Fruit fly (Drosophila melanogaster) whole organism, prepupa: ENCODE results near the gene Rab26.
A peak's percentile ranks its signal among the peaks of the same experiment; 100 is the strongest.

ENCODE experiments used
- Blimp-1 ChIP-seq: fragments of 200-800 bp; sonication (Bioruptor generic); optimal IDR thresholded peaks from 3 replicates; lab custom pipeline; 2017; ENCODE audit warnings: missing biosample characterization, missing genetic modification characterization, mild to moderate bottlenecking, moderate library complexity, missing genetic modification reagents
- CG10631 ChIP-seq: fragments of 200-800 bp; sonication (Bioruptor generic); optimal IDR thresholded peaks from 2 replicates; lab custom pipeline; 2016; ENCODE audit warnings: missing biosample characterization, missing genetic modification characterization
- CG11294 ChIP-seq: fragments of 200-800 bp; sonication (Bioruptor generic); IDR thresholded peaks from 2 replicates; pipeline ENCODE4 v1.3.6; 2022; ENCODE audit warnings: missing biosample characterization, missing genetic modification characterization
- CG11762 ChIP-seq: fragments of 200-800 bp; sonication (Bioruptor generic); optimal IDR thresholded peaks from 3 replicates; lab custom pipeline; 2016; ENCODE audit warnings: missing biosample characterization, missing genetic modification characterization; ENCODE audit not compliant: insufficient read depth
- CG15336 ChIP-seq: fragments of 200-800 bp; sonication (Bioruptor generic); IDR thresholded peaks from 2 replicates; pipeline ENCODE4 v1.3.6; 2022; ENCODE audit warnings: missing biosample characterization, missing genetic modification characterization
- CG1621 ChIP-seq: fragments of 200-800 bp; sonication (Bioruptor generic); optimal IDR thresholded peaks from 3 replicates; lab custom pipeline; 2018; ENCODE audit warnings: missing biosample characterization, mild to moderate bottlenecking, missing genetic modification characterization
- CG16779 ChIP-seq: fragments of 200-800 bp; sonication (Bioruptor generic); optimal IDR thresholded peaks from 3 replicates; lab custom pipeline; 2017; ENCODE audit warnings: missing biosample characterization, mild to moderate bottlenecking, missing genetic modification characterization
- CG3032 ChIP-seq: fragments of 200-800 bp; optimal IDR thresholded peaks from 2 replicates; lab custom pipeline; 2019; ENCODE audit warnings: missing biosample characterization, mild to moderate bottlenecking, missing genetic modification characterization, moderate library complexity
- CG4318 ChIP-seq: fragments of 200-800 bp; sonication (Bioruptor generic); optimal IDR thresholded peaks from 3 replicates; lab custom pipeline; 2017; ENCODE audit warnings: missing biosample characterization, mild to moderate bottlenecking, missing genetic modification characterization
- CG6163 ChIP-seq: fragments of 200-800 bp; sonication (Bioruptor generic); IDR thresholded peaks from 3 replicates; pipeline ENCODE4 v1.3.6; 2022; ENCODE audit warnings: missing biosample characterization, missing genetic modification characterization
- CG6276 ChIP-seq: fragments of 200-800 bp; sonication (Bioruptor generic); optimal IDR thresholded peaks from 2 replicates; lab custom pipeline; 2017; ENCODE audit warnings: missing biosample characterization, mild to moderate bottlenecking, missing genetic modification characterization
- CG6792 ChIP-seq: fragments of 200-800 bp; sonication (Bioruptor generic); optimal IDR thresholded peaks from 3 replicates; lab custom pipeline; 2016; ENCODE audit warnings: missing biosample characterization, missing genetic modification characterization
- CG6808 ChIP-seq: fragments of 200-800 bp; sonication (Bioruptor generic); optimal IDR thresholded peaks from 3 replicates; lab custom pipeline; 2017; ENCODE audit warnings: missing biosample characterization, missing genetic modification characterization, mild to moderate bottlenecking, moderate library complexity, missing genetic modification reagents
- CG6854 ChIP-seq: fragments of 200-800 bp; sonication (Bioruptor generic); optimal IDR thresholded peaks from 2 replicates; lab custom pipeline; 2017; ENCODE audit warnings: missing biosample characterization, mild to moderate bottlenecking, missing genetic modification characterization
- CG8119 ChIP-seq: fragments of 200-800 bp; sonication (Bioruptor generic); IDR thresholded peaks from 3 replicates; pipeline ENCODE4 v1.3.6; 2022; ENCODE audit warnings: missing biosample characterization, missing genetic modification characterization
- CG8319 ChIP-seq: fragments of 200-800 bp; sonication (Bioruptor generic); optimal IDR thresholded peaks from 3 replicates; lab custom pipeline; 2016; ENCODE audit warnings: missing biosample characterization, missing genetic modification characterization
- CG8632 ChIP-seq: fragments of 200-800 bp; sonication (Bioruptor generic); optimal IDR thresholded peaks from 3 replicates; lab custom pipeline; 2016; ENCODE audit warnings: missing biosample characterization, missing genetic modification characterization
- Eip75B ChIP-seq: fragments of 200-800 bp; sonication (Bioruptor generic); optimal IDR thresholded peaks from 3 replicates; lab custom pipeline; 2016; ENCODE audit warnings: missing biosample characterization, missing genetic modification characterization
- Eip78C ChIP-seq: fragments of 200-800 bp; sonication (Bioruptor generic); peaks from one replicate; lab custom pipeline; 2016; ENCODE audit warnings: missing biosample characterization, missing genetic modification characterization
- Ets96B ChIP-seq: fragments of 200-800 bp; optimal IDR thresholded peaks from 2 replicates; lab custom pipeline; 2019; ENCODE audit warnings: missing biosample characterization, mild to moderate bottlenecking, missing genetic modification characterization, moderate library complexity
- Hr38 ChIP-seq: sonication (Bioruptor generic); optimal IDR thresholded peaks from 2 replicates; lab custom pipeline; 2016; ENCODE audit warnings: missing biosample characterization, missing genetic modification characterization
- Hr39 ChIP-seq: fragments of 200-800 bp; sonication (Bioruptor generic); optimal IDR thresholded peaks from 2 replicates; lab custom pipeline; 2016; ENCODE audit warnings: missing biosample characterization, missing genetic modification characterization
- Met ChIP-seq: fragments of 200-800 bp; sonication (Bioruptor generic); optimal IDR thresholded peaks from 3 replicates; lab custom pipeline; 2016; ENCODE audit warnings: missing biosample characterization, missing genetic modification characterization
- OdsH ChIP-seq: fragments of 200-800 bp; sonication (Bioruptor generic); optimal IDR thresholded peaks from 3 replicates; lab custom pipeline; 2016; ENCODE audit warnings: missing biosample characterization, missing genetic modification characterization
- Sox102F ChIP-seq: fragments of 200-800 bp; sonication (Bioruptor generic); optimal IDR thresholded peaks from 2 replicates; lab custom pipeline; 2016; ENCODE audit warnings: missing biosample characterization, mild to moderate bottlenecking, missing genetic modification characterization
- Sox14 ChIP-seq: fragments of 200-800 bp; sonication (Bioruptor generic); optimal IDR thresholded peaks from 3 replicates; lab custom pipeline; 2016; ENCODE audit warnings: missing biosample characterization, missing genetic modification characterization
- achi ChIP-seq: fragments of 200-800 bp; sonication (Bioruptor generic); optimal IDR thresholded peaks from 3 replicates; lab custom pipeline; 2016; ENCODE audit warnings: missing biosample characterization, missing genetic modification characterization
- acj6 ChIP-seq: fragments of 200-800 bp; sonication (Bioruptor generic); optimal IDR thresholded peaks from 3 replicates; lab custom pipeline; 2016; ENCODE audit warnings: missing biosample characterization, missing genetic modification characterization
- dac ChIP-seq: fragments of 200-800 bp; sonication (Bioruptor generic); optimal IDR thresholded peaks from 2 replicates; lab custom pipeline; 2017; ENCODE audit warnings: missing biosample characterization, mild to moderate bottlenecking, missing genetic modification characterization
- dsx ChIP-seq: fragments of 200-800 bp; optimal IDR thresholded peaks from 3 replicates; lab custom pipeline; 2019; ENCODE audit warnings: missing biosample characterization, mild to moderate bottlenecking, missing genetic modification characterization, moderate library complexity; ENCODE audit not compliant: poor library complexity, severe bottlenecking
- eg ChIP-seq: fragments of 200-800 bp; sonication (Bioruptor generic); IDR thresholded peaks from 3 replicates; pipeline ENCODE4 v1.3.6; 2022; ENCODE audit warnings: missing biosample characterization, missing genetic modification characterization
- esn ChIP-seq: fragments of 200-800 bp; sonication (Bioruptor generic); optimal IDR thresholded peaks from 2 replicates; lab custom pipeline; 2016; ENCODE audit warnings: missing biosample characterization, mild to moderate bottlenecking, missing genetic modification characterization, moderate library complexity
- fd59A ChIP-seq: fragments of 200-800 bp; sonication (Bioruptor generic); optimal IDR thresholded peaks from 2 replicates; lab custom pipeline; 2017; ENCODE audit warnings: missing biosample characterization, mild to moderate bottlenecking, missing genetic modification characterization, missing genetic modification reagents
- fd85E ChIP-seq: fragments of 200-800 bp; sonication (Bioruptor generic); optimal IDR thresholded peaks from 3 replicates; lab custom pipeline; 2016; ENCODE audit warnings: missing biosample characterization, missing genetic modification characterization
- lz ChIP-seq: fragments of 200-800 bp; sonication (Bioruptor generic); optimal IDR thresholded peaks from 3 replicates; lab custom pipeline; 2016; ENCODE audit warnings: missing biosample characterization, missing genetic modification characterization
- net ChIP-seq: fragments of 200-800 bp; sonication (Bioruptor generic); optimal IDR thresholded peaks from 3 replicates; lab custom pipeline; 2016; ENCODE audit warnings: missing biosample characterization, missing genetic modification characterization
- pdm3 ChIP-seq: fragments of 200-800 bp; sonication (Bioruptor generic); optimal IDR thresholded peaks from 3 replicates; lab custom pipeline; 2016; ENCODE audit warnings: missing biosample characterization, missing genetic modification characterization
- salr ChIP-seq, 2 experiments: fragments of 200-800 bp; sonication (Bioruptor generic); optimal IDR thresholded peaks; 3 replicates each; lab custom pipeline; 2016 to 2018; ENCODE audit warnings: missing biosample characterization in 2 of 2, missing genetic modification characterization in 2 of 2, mild to moderate bottlenecking in 1 of 2
- ss ChIP-seq, 2 experiments: fragments of 200-800 bp; sonication (Bioruptor generic); optimal IDR thresholded peaks; 2 replicates in 1 of 2; 3 replicates in 1 of 2; lab custom pipeline; 2017 to 2018; ENCODE audit warnings: mild to moderate bottlenecking in 2 of 2, missing biosample characterization in 2 of 2, missing genetic modification characterization in 2 of 2, moderate library complexity in 1 of 2
- svp ChIP-seq: fragments of 200-800 bp; sonication (Bioruptor generic); peaks from one replicate; lab custom pipeline; 2016; ENCODE audit warnings: missing biosample characterization, missing genetic modification characterization
- topi ChIP-seq: fragments of 200-800 bp; sonication (Bioruptor generic); optimal IDR thresholded peaks from 3 replicates; lab custom pipeline; 2016; ENCODE audit warnings: missing biosample characterization, missing genetic modification characterization

Gene Rab26

DNA sequence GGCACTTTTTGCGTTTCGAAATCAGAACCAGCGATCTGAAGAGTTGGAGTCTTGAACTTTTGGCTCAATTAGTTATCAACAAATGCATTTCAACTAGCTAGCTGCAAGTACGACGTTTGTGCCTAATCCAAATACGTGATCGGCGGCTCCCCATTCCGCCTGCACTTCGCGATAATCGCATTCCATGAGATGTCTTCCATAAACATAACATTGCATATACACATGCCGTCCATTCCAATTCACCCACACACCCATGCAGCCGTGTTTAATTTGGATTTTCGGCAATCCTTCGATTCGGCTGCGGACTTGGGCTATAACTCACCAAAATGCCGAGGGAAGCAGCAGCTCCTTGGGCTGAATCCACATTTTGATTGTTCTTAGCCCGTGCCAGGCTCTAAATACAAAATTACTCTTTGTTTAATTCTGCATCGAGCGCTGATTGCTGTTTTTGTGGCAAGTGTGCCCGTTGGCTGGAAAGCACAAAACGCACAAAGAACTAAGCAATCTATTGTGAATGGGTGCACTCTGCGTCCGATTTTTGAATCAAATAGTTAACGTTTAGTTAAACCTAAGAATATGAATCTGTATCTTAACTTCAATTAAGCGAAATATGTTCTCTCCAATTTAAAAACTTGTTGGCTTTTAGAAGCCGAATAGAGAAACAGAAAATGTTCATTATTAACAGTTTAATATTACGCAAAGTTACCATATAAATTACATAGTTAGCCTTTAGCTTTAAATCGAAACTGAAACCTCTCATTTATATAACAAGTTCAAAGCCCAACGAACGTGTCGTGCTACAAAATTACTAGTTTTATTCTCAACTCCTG is 24.9 kb downstream of the Rab26 start, which contains the start of the genes Tbc1d8-9 and CG32436 (continued):
- TF ChIP-seq CG3032 (tag; lab: Kevin White, UChicago) (no peak), esn (GFP tag; lab: Kevin White, UChicago) (peak; percentile 15), fd85E (GFP tag; lab: Kevin White, UChicago) (no peak), lz (GFP tag; lab: Kevin White, UChicago) (no peak), Sox102F (no peak), dac (GFP tag; lab: Kevin White, UChicago) (no peak), topi (GFP tag; lab: Kevin White, UChicago) (no peak), CG8319 (GFP tag; lab: Kevin White, UChicago) (no peak), dsx (GFP tag; lab: Kevin White, UChicago) (no peak), CG15336 (peak; percentile 49), eg (GFP tag; lab: Robert Waterston, UW) (no peak; the same call in 2 of the 3 replicates), Eip78C (GFP tag; lab: Kevin White, UChicago) (no peak), svp (no peak), CG8119 (GFP tag; lab: Robert Waterston, UW) (no peak), Blimp-1 (GFP tag; lab: Kevin White, UChicago) (no peak), net (GFP tag; lab: Kevin White, UChicago) (no peak), salr (GFP tag; optimal IDR thresholded peaks at IDR 0.05; lab: Kevin White, UChicago) (no peak), CG6808 (GFP tag; lab: Kevin White, UChicago) (no peak), pdm3 (GFP tag; lab: Kevin White, UChicago) (no peak), CG6276 (no peak), CG10631 (GFP tag; lab: Kevin White, UChicago) (no peak), CG6854 (no peak), Met (GFP tag; lab: Kevin White, UChicago) (no peak)

DNA sequence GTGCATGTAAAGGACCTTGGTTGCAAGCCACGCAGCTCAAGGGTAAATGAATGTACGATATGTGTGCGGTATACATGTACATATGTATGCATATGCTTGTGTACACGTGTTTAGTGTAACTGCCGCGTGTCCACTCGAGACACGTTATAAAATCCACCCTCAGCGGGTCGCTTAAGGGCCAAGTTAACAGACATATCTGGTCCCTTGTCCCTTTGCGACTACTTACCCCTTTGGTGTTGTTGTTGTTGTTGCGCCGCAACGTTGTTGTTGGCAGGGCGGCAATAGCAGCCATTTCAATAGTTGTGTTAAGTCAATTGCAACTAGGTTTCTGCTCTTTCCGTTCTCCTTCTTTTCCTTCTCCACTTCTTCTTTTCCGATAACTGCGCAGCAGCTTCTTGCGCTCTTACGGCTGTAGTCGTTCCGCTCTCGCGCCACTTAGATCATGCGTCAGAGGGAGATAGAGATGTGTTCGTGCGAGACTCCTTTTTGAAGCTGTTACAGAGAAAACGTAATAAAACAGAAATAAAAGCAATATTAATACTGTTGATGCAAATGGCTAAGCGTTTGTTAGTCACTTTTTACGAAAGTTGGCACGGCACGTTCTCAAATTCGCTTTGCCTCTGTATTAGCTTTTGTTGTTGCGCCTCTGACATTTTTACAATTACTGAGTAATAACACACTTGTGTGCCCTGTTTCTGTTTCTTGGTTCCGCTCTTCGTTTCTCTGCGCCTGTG is 28.1 kb downstream of the Rab26 start:
- TF ChIP-seq OdsH (GFP tag; lab: Kevin White, UChicago) (no peak), fd59A (no peak), Ets96B (tag; lab: Kevin White, UChicago) (peak; percentile 2), lz (GFP tag; lab: Kevin White, UChicago) (no peak), CG8632 (no peak), CG11762 (GFP tag; lab: Kevin White, UChicago) (no peak), net (GFP tag; lab: Kevin White, UChicago) (no peak), CG11294 (GFP tag; lab: Robert Waterston, UW) (no peak), fd85E (GFP tag; lab: Kevin White, UChicago) (no peak), CG1621 (tag; lab: Kevin White, UChicago) (peak; percentile 43), ss (GFP tag; optimal IDR thresholded peaks at IDR 0.05; lab: Kevin White, UChicago) (peak in 1 of 2 experiments; percentile 43)

- TF ChIP-seq Eip75B (GFP tag; lab: Kevin White, UChicago) (peak; percentile 58), CG8319 (GFP tag; lab: Kevin White, UChicago) (peak; percentile 55), CG6792 (GFP tag; lab: Kevin White, UChicago) (peak; percentile 46), CG4318 (GFP tag; lab: Kevin White, UChicago) (peak; percentile 74), Sox14 (GFP tag; lab: Kevin White, UChicago) (peak; percentile 62), fd85E (GFP tag; lab: Kevin White, UChicago) (no peak), CG6163 (GFP tag; lab: Robert Waterston, UW) (peak; percentile 52; the same call in 2 of the 3 replicates), net (GFP tag; lab: Kevin White, UChicago) (peak; percentile 61), achi (GFP tag; lab: Kevin White, UChicago) (peak; percentile 53), Blimp-1 (GFP tag; lab: Kevin White, UChicago) (no peak), CG6808 (GFP tag; lab: Kevin White, UChicago) (peak; percentile 37), Hr39 (GFP tag; lab: Kevin White, UChicago) (peak; percentile 67), CG11762 (GFP tag; lab: Kevin White, UChicago) (peak; percentile 53), fd59A (peak; percentile 65), CG8632 (peak; percentile 58), esn (GFP tag; lab: Kevin White, UChicago) (peak; percentile 69), CG3032 (tag; lab: Kevin White, UChicago) (peak; percentile 51), dac (GFP tag; lab: Kevin White, UChicago) (peak; percentile 57), CG16779 (no peak), Eip78C (GFP tag; lab: Kevin White, UChicago) (peak; percentile 92), Met (GFP tag; lab: Kevin White, UChicago) (peak; percentile 61), pdm3 (GFP tag; lab: Kevin White, UChicago) (peak; percentile 67), Hr38 (no peak), acj6 (peak; percentile 75)
Measured at dm6 chr3L:21347197-21347831, 28.7 kb downstream of the Rab26 start.
